Fruit fly (Drosophila melanogaster) whole organism, embryonic: ENCODE results near the gene Ddc.

Source experiments
- CG3995 ChIP-seq: fragments of 200-800 bp; sonication (Bioruptor generic); optimal IDR thresholded peaks from 3 replicates; lab custom pipeline; 2016; ENCODE audit warnings: missing biosample characterization, missing genetic modification characterization
- CG9215 ChIP-seq: fragments of 200-800 bp; sonication (Bioruptor generic); IDR thresholded peaks from 2 replicates; pipeline ENCODE4 v1.3.6; 2022; ENCODE audit warnings: missing biosample characterization, missing genetic modification characterization
- Fer3 ChIP-seq: fragments of 200-800 bp; sonication (Bioruptor generic); optimal IDR thresholded peaks from 2 replicates; lab custom pipeline; 2018; ENCODE audit warnings: missing biosample characterization, mild to moderate bottlenecking, missing genetic modification characterization, moderate library complexity
- Gsc ChIP-seq: fragments of 200-800 bp; sonication (Bioruptor generic); IDR thresholded peaks from 2 replicates; pipeline ENCODE4 v1.3.6; 2022; ENCODE audit warnings: missing biosample characterization, missing genetic modification characterization
- HmgD ChIP-seq: fragments of 200-800 bp; sonication (Bioruptor generic); optimal IDR thresholded peaks from 3 replicates; lab custom pipeline; 2016; ENCODE audit warnings: missing biosample characterization, missing genetic modification characterization
- disco-r ChIP-seq: fragments of 200-800 bp; sonication (Bioruptor generic); optimal IDR thresholded peaks from 2 replicates; lab custom pipeline; 2016; ENCODE audit warnings: missing biosample characterization, missing genetic modification characterization
- emc ChIP-seq: fragments of 200-800 bp; sonication (Bioruptor generic); optimal IDR thresholded peaks from 2 replicates; lab custom pipeline; 2016; ENCODE audit warnings: missing biosample characterization, missing genetic modification characterization
- ewg ChIP-seq: fragments of 200-800 bp; sonication (Bioruptor generic); optimal IDR thresholded peaks from 3 replicates; lab custom pipeline; 2017; ENCODE audit warnings: mild to moderate bottlenecking, missing biosample characterization, missing genetic modification reagents, missing genetic modification characterization
- gsb-n ChIP-seq: fragments of 200-800 bp; sonication (Bioruptor generic); optimal IDR thresholded peaks from 3 replicates; lab custom pipeline; 2018; ENCODE audit warnings: missing biosample characterization, mild to moderate bottlenecking, missing genetic modification characterization
- h ChIP-seq: fragments of >200 bp; optimal IDR thresholded peaks from 2 replicates; lab custom pipeline; 2017
- org-1 ChIP-seq: fragments of 200-800 bp; sonication (Bioruptor generic); optimal IDR thresholded peaks from 2 replicates; lab custom pipeline; 2017; ENCODE audit warnings: missing biosample characterization, missing genetic modification characterization
- scrt ChIP-seq: fragments of 200-800 bp; sonication (Bioruptor generic); optimal IDR thresholded peaks from 2 replicates; lab custom pipeline; 2018; ENCODE audit warnings: missing biosample characterization, mild to moderate bottlenecking, missing genetic modification characterization, moderate library complexity
- sim ChIP-seq: fragments of 200-800 bp; sonication (Bioruptor generic); IDR thresholded peaks from 2 replicates; pipeline ENCODE4 v1.3.6; 2022; ENCODE audit warnings: missing biosample characterization, missing genetic modification characterization
- sqz ChIP-seq: fragments of 200-800 bp; sonication (Bioruptor generic); optimal IDR thresholded peaks from 3 replicates; lab custom pipeline; 2018; ENCODE audit warnings: missing biosample characterization, mild to moderate bottlenecking, missing genetic modification characterization

DNA sequence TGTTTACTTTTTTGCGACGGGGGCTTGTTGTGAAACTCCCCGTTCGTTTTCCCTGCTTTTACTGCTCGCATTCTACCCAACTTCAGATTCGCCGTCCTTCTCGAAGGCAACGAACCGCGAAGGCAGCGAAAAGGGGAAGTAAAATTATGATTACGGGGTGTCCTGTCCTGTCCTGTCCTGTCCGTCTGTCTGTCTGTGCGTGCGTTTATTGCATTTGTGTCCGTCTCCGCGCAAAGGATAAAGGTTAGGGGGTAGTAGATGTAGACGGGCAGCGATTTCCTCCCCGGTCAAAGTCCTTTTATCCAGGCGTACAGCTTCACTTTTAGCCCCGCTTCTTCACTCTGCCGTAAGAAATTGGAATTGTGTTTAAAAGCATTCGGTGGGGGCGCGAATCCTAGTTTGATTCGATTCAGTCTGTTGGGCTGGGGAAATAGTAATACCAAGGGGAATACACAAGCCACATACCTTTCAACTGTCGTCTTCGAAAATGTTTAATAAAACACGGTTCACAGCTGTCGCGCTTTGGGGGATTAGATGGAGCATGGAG is 47.1 kb upstream of the Ddc start:
- TF ChIP-seq ewg (no peak), org-1 (GFP tag; lab: Kevin White, UChicago) (no peak), gsb-n (no peak), scrt (GFP tag; lab: Kevin White, UChicago) (no peak), h (lab: Kevin White, UChicago) (no peak), Gsc (no peak), CG3995 (no peak), sim (no peak), emc (GFP tag; lab: Kevin White, UChicago) (no peak), CG9215 (GFP tag; lab: Robert Waterston, UW) (no peak), disco-r (GFP tag; lab: Kevin White, UChicago) (no peak), HmgD (GFP tag; lab: Kevin White, UChicago) (no peak), sqz (GFP tag; lab: Kevin White, UChicago) (peak; percentile 39), Fer3 (tag; lab: Kevin White, UChicago) (no peak)
